Worm (Caenorhabditis elegans): ENCODE results near the gene F41F3.9.

F41F3.9 gene

DNA sequence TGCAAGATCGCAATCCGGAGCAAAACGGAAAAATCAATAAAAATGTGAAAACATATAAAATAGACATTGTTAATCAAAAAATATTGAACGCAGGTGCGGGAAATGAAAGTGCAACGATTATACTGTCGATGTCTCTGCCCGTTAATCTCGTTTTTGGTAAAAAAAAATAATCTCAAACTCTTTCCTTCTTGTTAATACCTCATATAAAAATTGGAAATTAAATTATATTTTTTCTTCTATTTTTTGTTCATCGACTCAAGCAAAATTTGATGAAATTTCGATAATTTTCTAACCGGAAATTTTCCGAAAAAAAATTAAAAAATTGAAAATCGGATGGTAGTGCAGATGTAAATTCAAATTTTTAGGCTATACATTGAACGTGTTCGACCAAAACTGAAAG lies 17.2 kb downstream of the F41F3.9 start, which contains the start of gene K03B4.9:
Gene K03B4.9 (minus strand): TSS at position 101 of the 400 bp plus-strand sequence.
- TF ChIP-seq fkh-2 (tag; optimal IDR thresholded peaks at IDR 0.05) (no peak), egl-27 (tag; optimal IDR thresholded peaks at IDR 0.05) (no peak), nhr-12 (tag; optimal IDR thresholded peaks at IDR 0.05) (no peak), nhr-11 (tag; optimal IDR thresholded peaks at IDR 0.05) (no peak), daf-12 (tag; optimal IDR thresholded peaks at IDR 0.05) (no peak), zag-1 (tag; optimal IDR thresholded peaks at IDR 0.05) (no peak), sea-2 (GFP tag; optimal IDR thresholded peaks at IDR 0.05) (no peak)

DNA sequence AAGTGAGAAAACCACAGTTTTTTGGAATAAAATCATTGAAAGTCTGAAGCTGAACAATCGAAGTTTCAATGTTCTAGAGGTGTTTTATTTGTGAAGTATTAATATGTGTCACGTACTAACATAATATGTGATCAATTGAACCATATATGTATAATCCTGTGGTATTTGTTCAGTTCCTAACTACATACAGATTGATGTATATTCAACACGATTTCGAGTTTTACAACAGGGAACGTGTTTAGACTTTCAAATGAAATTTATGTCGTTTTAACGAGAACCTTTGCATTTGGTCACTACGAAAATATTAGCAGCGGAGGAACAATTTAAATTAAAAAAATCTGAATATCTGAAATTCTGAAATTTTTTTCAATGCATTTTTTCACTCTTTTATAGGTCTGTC lies 19.2 kb downstream of the F41F3.9 start, which contains the start of gene K03B4.8:
Gene K03B4.8 (minus strand): TSS at position 101 of the 400 bp plus-strand sequence.
- no peak for TF ChIP-seq pqm-1 (tag; optimal IDR thresholded peaks at IDR 0.05)
- no peak for TF ChIP-seq ZK546.5 (tag; optimal IDR thresholded peaks at IDR 0.05)
- TF ChIP-seq egl-27 (tag; optimal IDR thresholded peaks at IDR 0.05) = no peak
- TF ChIP-seq ceh-28 (tag; optimal IDR thresholded peaks at IDR 0.05) = no peak
- no peak for TF ChIP-seq ztf-4 (tag; optimal IDR thresholded peaks at IDR 0.05)

ce11 chrV:4676092-4676491 lies 20.8 kb downstream of the F41F3.9 start, which contains the start of gene K03B4.6:
Gene K03B4.6 (minus strand): TSS chrV:4676192.
- TF ChIP-seq nhr-11 (tag; optimal IDR thresholded peaks at IDR 0.05) (no peak), eor-1 (tag; optimal IDR thresholded peaks at IDR 0.05) (no peak), unc-62 (GFP tag; optimal IDR thresholded peaks at IDR 0.05) (no peak), nhr-12 (tag; optimal IDR thresholded peaks at IDR 0.05) (no peak), nfya-1 (tag; optimal IDR thresholded peaks at IDR 0.05; ENCODE audit: insufficient read depth) (no peak), lin-39 (tag; optimal IDR thresholded peaks at IDR 0.05) (no peak), nhr-67 (tag; optimal IDR thresholded peaks at IDR 0.05) (no peak), mdl-1 (tag; optimal IDR thresholded peaks at IDR 0.05) (no peak), skn-1 (tag; optimal IDR thresholded peaks at IDR 0.05) (no peak), lin-15B (tag; optimal IDR thresholded peaks at IDR 0.05) (no peak), ZK546.5 (tag; optimal IDR thresholded peaks at IDR 0.05) (no peak), pha-4 (tag; optimal IDR thresholded peaks at IDR 0.05) (no peak), nhr-77 (tag; optimal IDR thresholded peaks at IDR 0.05) (no peak), tbx-2 (tag; optimal IDR thresholded peaks at IDR 0.05) (no peak), ceh-28 (tag; optimal IDR thresholded peaks at IDR 0.05) (no peak), egl-5 (tag; optimal IDR thresholded peaks at IDR 0.05) (no peak), ztf-11 (tag; optimal IDR thresholded peaks at IDR 0.05) (no peak), snpc-4 (tag; optimal IDR thresholded peaks at IDR 0.05) (no peak), ceh-9 (tag; optimal IDR thresholded peaks at IDR 0.05) (no peak), ceh-82 (tag; optimal IDR thresholded peaks at IDR 0.05) (no peak)

DNA sequence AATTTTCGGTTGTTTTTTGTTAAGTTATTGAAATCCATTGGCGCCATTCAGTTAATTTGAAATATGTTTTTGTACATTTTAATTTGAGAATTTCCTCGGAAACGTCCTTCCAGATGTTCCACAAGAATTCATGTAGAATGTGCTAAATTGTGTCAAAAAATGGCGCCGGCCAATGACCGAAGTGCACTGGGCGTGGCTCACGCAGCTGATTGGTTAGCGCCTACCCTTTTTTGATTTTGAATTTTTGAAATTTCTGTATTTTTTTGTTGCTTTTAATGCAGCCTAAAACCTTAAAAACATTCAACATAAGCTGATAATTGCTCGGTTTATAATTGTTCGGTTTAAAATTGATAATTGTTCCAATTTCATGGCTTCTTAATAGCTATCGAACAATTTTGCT lies 21.5 kb downstream of the F41F3.9 start:
- TF ChIP-seq unc-39 (tag; optimal IDR thresholded peaks at IDR 0.05) (no peak), nfya-1 (tag; optimal IDR thresholded peaks at IDR 0.05; ENCODE audit: insufficient read depth) (peak; percentile 70)

DNA sequence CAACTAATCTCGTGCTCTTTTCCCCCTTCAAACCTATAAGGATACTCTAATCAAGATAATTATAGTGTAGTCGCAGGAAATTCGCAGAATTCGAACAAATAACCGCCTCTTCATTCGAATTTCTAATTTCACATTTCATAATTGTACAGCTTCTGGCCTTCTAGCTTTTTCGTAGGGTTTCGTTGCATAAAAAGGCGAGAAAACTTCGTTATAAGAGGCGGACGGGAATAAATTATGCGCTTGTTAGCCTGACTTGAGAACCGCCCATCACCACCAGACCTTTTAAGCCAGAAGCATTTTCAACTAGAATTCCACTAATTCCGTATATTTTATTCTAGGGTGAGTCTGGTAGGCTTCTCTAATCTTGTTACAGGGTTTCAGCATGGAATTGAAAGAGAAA lies 26.4 kb downstream of the F41F3.9 start, which contains the start of gene K03B4.4:
Gene K03B4.4 (plus strand): TSS at position 301 of the 400 bp plus-strand sequence.
- TF ChIP-seq sea-2 (GFP tag; optimal IDR thresholded peaks at IDR 0.05) (no peak), ZK546.5 (tag; optimal IDR thresholded peaks at IDR 0.05) (no peak), mml-1 (tag; optimal IDR thresholded peaks at IDR 0.05) (no peak), fos-1 (tag; optimal IDR thresholded peaks at IDR 0.05) (no peak), egl-5 (tag; optimal IDR thresholded peaks at IDR 0.05) (no peak), eor-1 (tag; optimal IDR thresholded peaks at IDR 0.05) (no peak), fkh-2 (tag; optimal IDR thresholded peaks at IDR 0.05) (no peak)

DNA sequence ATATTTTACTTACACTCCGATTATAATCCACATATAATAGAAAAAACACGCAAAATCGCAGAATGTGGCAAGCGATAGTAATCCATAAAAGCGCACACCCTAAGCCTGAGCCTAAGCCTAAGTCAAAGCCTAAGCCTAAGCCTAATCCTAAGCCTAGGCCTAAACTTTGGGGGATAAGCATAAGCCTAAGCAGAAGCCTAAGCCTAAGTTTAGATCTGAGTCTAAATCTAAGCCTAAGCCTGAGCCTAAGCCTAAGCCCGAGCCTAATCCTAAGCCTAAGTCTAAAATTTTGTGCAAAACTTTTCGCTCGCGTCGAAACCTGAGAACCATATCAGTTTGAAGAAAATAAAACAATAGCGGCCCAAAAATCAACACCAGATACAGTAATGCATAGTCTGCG lies 28.9 kb downstream of the F41F3.9 start:
- TF ChIP-seq ztf-11 (tag; optimal IDR thresholded peaks at IDR 0.05) = no peak
- TF ChIP-seq elt-1 (tag; optimal IDR thresholded peaks at IDR 0.05) = no peak
- no peak for TF ChIP-seq nhr-67 (tag; optimal IDR thresholded peaks at IDR 0.05)
- TF ChIP-seq skn-1 (tag; optimal IDR thresholded peaks at IDR 0.05) = no peak
- no peak for TF ChIP-seq lin-39 (tag; optimal IDR thresholded peaks at IDR 0.05)
- no peak for TF ChIP-seq ceh-16 (tag; optimal IDR thresholded peaks at IDR 0.05)
- TF ChIP-seq nhr-12 (tag; optimal IDR thresholded peaks at IDR 0.05) = no peak
- no peak for TF ChIP-seq zag-1 (tag; optimal IDR thresholded peaks at IDR 0.05)
- TF ChIP-seq egl-5 (tag; optimal IDR thresholded peaks at IDR 0.05) = no peak
- TF ChIP-seq R02D3.7 (tag; optimal IDR thresholded peaks at IDR 0.05) = no peak
- TF ChIP-seq tbx-2 (tag; optimal IDR thresholded peaks at IDR 0.05) = no peak
- TF ChIP-seq nhr-237 (tag; optimal IDR thresholded peaks at IDR 0.05) = no peak
- TF ChIP-seq egl-27 (tag; optimal IDR thresholded peaks at IDR 0.05) = no peak
- TF ChIP-seq elt-3 (tag; optimal IDR thresholded peaks at IDR 0.05) = no peak
- TF ChIP-seq ama-1 (optimal IDR thresholded peaks at IDR 0.05) = no peak
- TF ChIP-seq hmg-11 (tag; optimal IDR thresholded peaks at IDR 0.05) = no peak
- no peak for TF ChIP-seq fkh-10 (GFP tag; optimal IDR thresholded peaks at IDR 0.05)
- no peak for TF ChIP-seq ceh-9 (tag; optimal IDR thresholded peaks at IDR 0.05)
- no peak for TF ChIP-seq ztf-4 (tag; optimal IDR thresholded peaks at IDR 0.05)
- no peak for TF ChIP-seq fkh-2 (tag; optimal IDR thresholded peaks at IDR 0.05)

Measured in whole organism, L3 larva.